Fruit fly (Drosophila melanogaster): ENCODE measurements around the gene CG14187.

- TF ChIP-seq Hsf (GFP tag; optimal IDR thresholded peaks at IDR 0.05) (no peak), CG11456 (GFP tag; IDR thresholded peaks at IDR 0.05) (no peak), Neu2 (GFP tag; optimal IDR thresholded peaks at IDR 0.05; ENCODE audit: borderline replicate concordance) (no peak), sd (tag; optimal IDR thresholded peaks at IDR 0.05) (no peak), CG4424 (GFP tag; optimal IDR thresholded peaks at IDR 0.05) (no peak), Stat92E (GFP tag; optimal IDR thresholded peaks at IDR 0.05) (no peak), ash1 (GFP tag; optimal IDR thresholded peaks at IDR 0.05) (no peak), Hmx (GFP tag; optimal IDR thresholded peaks at IDR 0.05) (no peak), gce (GFP tag; IDR thresholded peaks at IDR 0.05) (no peak)
Measured at dm6 chr3L:20133168-20133567, 20.5 kb upstream of the CG14187 start, which contains the start of gene CG7335.

Data from whole organism, embryonic.